Fruit fly (Drosophila melanogaster): ENCODE results near the gene Sptr.

Sptr gene

dm6 chrX:8422643-8423042 lies 41.6 kb downstream of the Sptr start:
- TF ChIP-seq CG17801 (GFP tag; optimal IDR thresholded peaks at IDR 0.05; ENCODE audit: partially characterized antibody), result no peak

- no peak for TF ChIP-seq CG17801 (GFP tag; optimal IDR thresholded peaks at IDR 0.05; ENCODE audit: partially characterized antibody)
Measured at dm6 chrX:8421449-8421795, 42.8 kb downstream of the Sptr start.

DNA sequence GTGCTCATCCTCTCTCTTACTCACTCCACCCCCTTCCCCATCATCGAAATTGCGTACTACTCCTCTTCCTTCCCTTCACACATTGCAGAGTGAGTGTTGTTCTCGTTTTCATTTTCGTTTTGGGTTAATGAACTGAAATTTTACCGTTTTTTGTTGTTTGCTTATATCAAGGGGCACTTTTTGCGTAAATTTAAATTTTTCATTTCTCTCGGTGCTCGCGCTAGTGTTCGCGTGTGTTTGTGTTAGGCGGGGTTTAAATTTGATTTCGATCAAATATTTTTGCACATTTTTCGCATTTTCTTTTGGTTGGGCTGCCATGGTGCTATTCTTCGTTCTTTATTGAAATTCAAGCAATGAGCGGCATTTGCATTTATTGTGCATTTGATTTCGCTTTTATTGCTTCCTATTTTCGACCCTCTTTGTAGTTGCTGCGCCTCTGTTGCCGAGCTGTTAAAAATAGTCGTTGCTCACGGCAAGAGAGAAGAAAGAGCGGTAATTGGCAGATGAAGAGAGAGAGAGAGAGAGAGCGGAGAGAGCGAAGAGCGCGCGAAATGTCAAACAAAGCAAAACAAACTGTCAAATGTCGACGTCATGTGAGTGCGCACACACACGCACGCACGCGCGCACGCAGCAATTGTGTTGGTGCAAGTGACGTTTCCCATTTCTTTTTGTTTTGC lies 43.3 kb downstream of the Sptr start:
- peak; percentile 96 for TF ChIP-seq CG17801 (GFP tag; optimal IDR thresholded peaks at IDR 0.05; ENCODE audit: partially characterized antibody)

- TF ChIP-seq CG17801 (GFP tag; optimal IDR thresholded peaks at IDR 0.05; ENCODE audit: partially characterized antibody), result no peak
Measured at dm6 chrX:8419534-8419933, 44.7 kb downstream of the Sptr start.

dm6 chrX:8416956-8417355 lies 47.3 kb downstream of the Sptr start:
- TF ChIP-seq CG17801 (GFP tag; optimal IDR thresholded peaks at IDR 0.05; ENCODE audit: partially characterized antibody), result no peak

dm6 chrX:8416209-8416608 lies 48.0 kb downstream of the Sptr start:
- no peak for TF ChIP-seq CG17801 (GFP tag; optimal IDR thresholded peaks at IDR 0.05; ENCODE audit: partially characterized antibody)

dm6 chrX:8415605-8416004 lies 48.6 kb downstream of the Sptr start:
- TF ChIP-seq CG17801 (GFP tag; optimal IDR thresholded peaks at IDR 0.05; ENCODE audit: partially characterized antibody), result no peak

DNA sequence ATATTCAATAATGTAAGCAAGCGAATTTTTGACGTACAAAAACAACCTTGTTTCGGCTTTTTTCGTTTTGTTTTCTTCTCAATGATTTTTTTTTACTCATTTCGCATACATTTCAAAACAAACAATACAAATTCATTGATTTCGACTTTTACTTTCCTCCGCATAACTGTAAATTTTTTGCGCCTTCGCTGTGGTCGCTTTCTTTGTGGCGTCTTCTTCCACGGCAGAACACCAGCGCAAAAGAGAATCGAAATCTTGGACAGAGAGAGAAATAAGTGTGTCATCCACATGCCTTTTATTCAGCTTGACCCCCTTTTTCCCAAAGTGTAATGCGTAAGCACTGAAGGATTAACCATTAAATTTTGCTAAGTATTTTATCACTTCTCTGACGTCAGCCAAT lies 49.9 kb downstream of the Sptr start:
- no peak for TF ChIP-seq CG17801 (GFP tag; optimal IDR thresholded peaks at IDR 0.05; ENCODE audit: partially characterized antibody)

dm6 chrX:8413513-8414113 lies 50.6 kb downstream of the Sptr start:
- peak; percentile 53 for TF ChIP-seq CG17801 (GFP tag; optimal IDR thresholded peaks at IDR 0.05; ENCODE audit: partially characterized antibody)
